Fruit fly (Drosophila melanogaster): ENCODE results near the gene CG32281.

The CG32281 gene

dm6 chr3L:3159309-3160194 is 9.6 kb upstream of the CG32281 start, which contains the start of the genes ND-30 and CG15812:
TSS of gene ND-30 (minus strand) at chr3L:3159578.
TSS of gene CG15812 (plus strand) at chr3L:3159991.
- TF ChIP-seq kay (GFP tag; ENCODE audit: borderline replicate concordance) (no peak), CG7101 (tag; optimal IDR thresholded peaks at IDR 0.05) (peak; percentile 34), CG1620 (GFP tag; optimal IDR thresholded peaks at IDR 0.05) (peak; percentile 29), cnc (optimal IDR thresholded peaks at IDR 0.05) (no peak), tj (GFP tag; optimal IDR thresholded peaks at IDR 0.05) (peak; percentile 15), ovo (GFP tag; optimal IDR thresholded peaks at IDR 0.05) (no peak), CG14711 (tag; optimal IDR thresholded peaks at IDR 0.05) (peak; percentile 94), pad (GFP tag; optimal IDR thresholded peaks at IDR 0.05) (no peak), CG11617 (GFP tag; optimal IDR thresholded peaks at IDR 0.05) (peak; percentile 53), Mnt (GFP tag; optimal IDR thresholded peaks at IDR 0.05) (no peak), Clk (GFP tag; optimal IDR thresholded peaks at IDR 0.05) (no peak), bab1 (GFP tag; optimal IDR thresholded peaks at IDR 0.05) (no peak), CG7045 (GFP tag; optimal IDR thresholded peaks at IDR 0.05) (no peak), Hr96 (GFP tag; optimal IDR thresholded peaks at IDR 0.05) (no peak), toe (GFP tag; optimal IDR thresholded peaks at IDR 0.05) (no peak), Crg-1 (GFP tag; optimal IDR thresholded peaks at IDR 0.05) (peak; percentile 31), CG33017 (tag; optimal IDR thresholded peaks at IDR 0.05) (no peak), CG12768 (GFP tag; optimal IDR thresholded peaks at IDR 0.05) (no peak), cic (GFP tag; optimal IDR thresholded peaks at IDR 0.05) (no peak), CG5204 (GFP tag; optimal IDR thresholded peaks at IDR 0.05) (no peak)

- TF ChIP-seq pad (GFP tag; optimal IDR thresholded peaks at IDR 0.05), result no peak
Observed at dm6 chr3L:3161968-3162367, 7.2 kb upstream of the CG32281 start, which contains the start of gene rasp. TSS of gene rasp (plus strand) at chr3L:3162180.

DNA sequence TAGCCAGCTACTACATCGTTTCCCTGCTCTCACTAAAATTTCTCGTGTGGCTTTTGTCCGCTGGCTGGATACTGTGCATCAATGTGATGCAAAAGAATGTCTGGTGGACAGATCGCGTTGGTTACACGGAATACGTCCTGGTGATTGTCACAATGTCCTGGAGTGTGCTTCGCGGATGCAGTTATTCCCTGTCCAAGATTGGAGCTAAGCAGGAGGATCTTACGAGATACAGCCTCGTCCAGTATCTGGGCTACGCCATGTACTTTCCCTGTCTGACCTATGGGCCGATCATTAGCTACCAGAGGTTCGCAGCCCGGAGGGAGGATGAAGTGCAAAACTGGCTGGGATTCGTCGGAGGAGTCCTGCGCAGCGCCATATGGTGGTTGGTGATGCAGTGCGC is 6.6 kb upstream of the CG32281 start:
- TF ChIP-seq CG5204 (GFP tag; optimal IDR thresholded peaks at IDR 0.05), result no peak
- TF ChIP-seq Crg-1 (GFP tag; optimal IDR thresholded peaks at IDR 0.05), result no peak
- no peak for TF ChIP-seq CG1620 (GFP tag; optimal IDR thresholded peaks at IDR 0.05)
- no peak for TF ChIP-seq cnc (optimal IDR thresholded peaks at IDR 0.05)
- no peak for TF ChIP-seq CG12768 (GFP tag; optimal IDR thresholded peaks at IDR 0.05)
- no peak for TF ChIP-seq CG33017 (tag; optimal IDR thresholded peaks at IDR 0.05)
- no peak for TF ChIP-seq CG7101 (tag; optimal IDR thresholded peaks at IDR 0.05)
- TF ChIP-seq Clk (GFP tag; optimal IDR thresholded peaks at IDR 0.05), result no peak
- no peak for TF ChIP-seq cic (GFP tag; optimal IDR thresholded peaks at IDR 0.05)
- no peak for TF ChIP-seq ovo (GFP tag; optimal IDR thresholded peaks at IDR 0.05)
- TF ChIP-seq kay (GFP tag; ENCODE audit: borderline replicate concordance), result no peak
- TF ChIP-seq CG7045 (GFP tag; optimal IDR thresholded peaks at IDR 0.05), result no peak
- TF ChIP-seq Mnt (GFP tag; optimal IDR thresholded peaks at IDR 0.05), result no peak
- TF ChIP-seq pad (GFP tag; optimal IDR thresholded peaks at IDR 0.05), result no peak
- no peak for TF ChIP-seq tj (GFP tag; optimal IDR thresholded peaks at IDR 0.05)

- TF ChIP-seq toe (GFP tag; optimal IDR thresholded peaks at IDR 0.05), result no peak
- peak; percentile 30 for TF ChIP-seq Mnt (GFP tag; optimal IDR thresholded peaks at IDR 0.05)
- TF ChIP-seq CG7045 (GFP tag; optimal IDR thresholded peaks at IDR 0.05), result no peak
- TF ChIP-seq tj (GFP tag; optimal IDR thresholded peaks at IDR 0.05), result no peak
- no peak for TF ChIP-seq CG1620 (GFP tag; optimal IDR thresholded peaks at IDR 0.05)
- no peak for TF ChIP-seq Hr96 (GFP tag; optimal IDR thresholded peaks at IDR 0.05)
- no peak for TF ChIP-seq CG12768 (GFP tag; optimal IDR thresholded peaks at IDR 0.05)
- TF ChIP-seq Crg-1 (GFP tag; optimal IDR thresholded peaks at IDR 0.05), result peak; percentile 57
- no peak for TF ChIP-seq CG14711 (tag; optimal IDR thresholded peaks at IDR 0.05)
- no peak for TF ChIP-seq kay (GFP tag; ENCODE audit: borderline replicate concordance)
- peak; percentile 39 for TF ChIP-seq ovo (GFP tag; optimal IDR thresholded peaks at IDR 0.05)
- TF ChIP-seq CG7101 (tag; optimal IDR thresholded peaks at IDR 0.05), result peak; percentile 10
- TF ChIP-seq pad (GFP tag; optimal IDR thresholded peaks at IDR 0.05), result no peak
- no peak for TF ChIP-seq cnc (optimal IDR thresholded peaks at IDR 0.05)
- no peak for TF ChIP-seq Clk (GFP tag; optimal IDR thresholded peaks at IDR 0.05)
- TF ChIP-seq bab1 (GFP tag; optimal IDR thresholded peaks at IDR 0.05), result peak; percentile 60
- TF ChIP-seq cic (GFP tag; optimal IDR thresholded peaks at IDR 0.05), result peak; percentile 17
- TF ChIP-seq CG33017 (tag; optimal IDR thresholded peaks at IDR 0.05), result no peak
- peak; percentile 19 for TF ChIP-seq CG11617 (GFP tag; optimal IDR thresholded peaks at IDR 0.05)
- no peak for TF ChIP-seq CG5204 (GFP tag; optimal IDR thresholded peaks at IDR 0.05)
Observed at dm6 chr3L:3164951-3165350, 4.2 kb upstream of the CG32281 start, which contains the start of gene CG32280. TSS of gene CG32280 (plus strand) at chr3L:3165181.

dm6 chr3L:3165399-3165798 is 3.8 kb upstream of the CG32281 start:
- no peak for TF ChIP-seq Crg-1 (GFP tag; optimal IDR thresholded peaks at IDR 0.05)
- TF ChIP-seq CG11617 (GFP tag; optimal IDR thresholded peaks at IDR 0.05), result peak; percentile 1

dm6 chr3L:3166200-3166695 is 2.9 kb upstream of the CG32281 start, which contains the start of gene Asciz:
TSS of gene Asciz (minus strand) at chr3L:3166250.
- TF ChIP-seq CG33017 (tag; optimal IDR thresholded peaks at IDR 0.05) (no peak), CG12768 (GFP tag; optimal IDR thresholded peaks at IDR 0.05) (peak; percentile 14)

All from whole organism, adult.